Fruit fly (Drosophila melanogaster) whole organism, embryonic: ENCODE measurements around the gene CG7386.

Source experiments
- Antp ChIP-seq: fragments of 200-800 bp; sonication (Bioruptor generic); optimal IDR thresholded peaks from 3 replicates; lab custom pipeline; 2016; ENCODE audit warnings: missing biosample characterization, missing genetic modification characterization
- CG10321 ChIP-seq: fragments of 200-800 bp; sonication (Bioruptor generic); IDR thresholded peaks from 2 replicates; pipeline ENCODE4 v1.3.6; 2022; ENCODE audit warnings: missing biosample characterization, missing genetic modification characterization
- CG10654 ChIP-seq: fragments of 200-800 bp; sonication (Bioruptor generic); optimal IDR thresholded peaks from 2 replicates; lab custom pipeline; 2016; ENCODE audit warnings: missing biosample characterization, missing genetic modification characterization
- CG11695 ChIP-seq: fragments of 200-800 bp; sonication (Bioruptor generic); IDR thresholded peaks from 3 replicates; pipeline ENCODE4 v1.3.6; 2022; ENCODE audit warnings: missing biosample characterization, missing genetic modification characterization
- CG14014 ChIP-seq: fragments of 200-800 bp; sonication (Bioruptor generic); IDR thresholded peaks from 2 replicates; pipeline ENCODE4 v1.3.6; 2022; ENCODE audit warnings: missing biosample characterization, missing genetic modification characterization
- CG14710 ChIP-seq: fragments of 200-800 bp; sonication (Bioruptor generic); optimal IDR thresholded peaks from 3 replicates; lab custom pipeline; 2019; ENCODE audit warnings: missing biosample characterization, mild to moderate bottlenecking, missing genetic modification characterization, moderate library complexity
- CG1602 ChIP-seq: fragments of 200-800 bp; sonication (Bioruptor generic); optimal IDR thresholded peaks from 3 replicates; lab custom pipeline; 2016; ENCODE audit warnings: missing biosample characterization, missing genetic modification characterization
- CG2120 ChIP-seq: fragments of 200-800 bp; sonication (Bioruptor generic); optimal IDR thresholded peaks from 3 replicates; lab custom pipeline; 2016; ENCODE audit warnings: missing biosample characterization, missing genetic modification characterization
- CG2712 ChIP-seq: fragments of 200-800 bp; optimal IDR thresholded peaks from 3 replicates; lab custom pipeline; 2019; ENCODE audit warnings: missing biosample characterization, mild to moderate bottlenecking, missing genetic modification characterization, moderate library complexity
- CG31441 ChIP-seq: fragments of 200-800 bp; sonication (Bioruptor generic); IDR thresholded peaks from 2 replicates; pipeline ENCODE4 v1.3.6; 2022; ENCODE audit warnings: missing biosample characterization, missing genetic modification characterization
- CG4424 ChIP-seq: fragments of 200-800 bp; sonication (Bioruptor generic); optimal IDR thresholded peaks from 3 replicates; lab custom pipeline; 2016; ENCODE audit warnings: missing biosample characterization, missing genetic modification characterization
- CG4854 ChIP-seq: fragments of 200-800 bp; sonication (Bioruptor generic); optimal IDR thresholded peaks from 2 replicates; lab custom pipeline; 2016; ENCODE audit warnings: missing biosample characterization, missing genetic modification characterization, inconsistent platforms
- CG8281 ChIP-seq: fragments of 200-800 bp; sonication (Bioruptor generic); optimal IDR thresholded peaks from 2 replicates; lab custom pipeline; 2018; ENCODE audit warnings: missing biosample characterization, mild to moderate bottlenecking, missing genetic modification characterization, moderate library complexity
- CG8478 ChIP-seq: fragments of >200 bp; optimal IDR thresholded peaks from 2 replicates; lab custom pipeline; 2018
- CG8765 ChIP-seq: fragments of 200-800 bp; sonication (Bioruptor generic); IDR thresholded peaks from 2 replicates; pipeline ENCODE4 v1.3.6; 2022; ENCODE audit warnings: missing biosample characterization, missing genetic modification characterization
- CG9727 ChIP-seq: fragments of 200-800 bp; sonication (Bioruptor generic); optimal IDR thresholded peaks from 3 replicates; lab custom pipeline; 2017; ENCODE audit warnings: missing biosample characterization, mild to moderate bottlenecking, missing genetic modification characterization
- CrebB ChIP-seq: fragments of 200-800 bp; sonication (Bioruptor generic); optimal IDR thresholded peaks from 3 replicates; lab custom pipeline; 2018; ENCODE audit warnings: missing biosample characterization, mild to moderate bottlenecking, missing genetic modification characterization
- Drgx ChIP-seq: fragments of 200-800 bp; sonication (Bioruptor generic); IDR thresholded peaks from 2 replicates; pipeline ENCODE4 v1.3.6; 2022; ENCODE audit warnings: missing biosample characterization, missing genetic modification characterization
- E2f1 ChIP-seq: fragments of 200-800 bp; sonication (Bioruptor generic); IDR thresholded peaks from 2 replicates; pipeline ENCODE4 v1.3.6; 2022; ENCODE audit warnings: missing biosample characterization, missing genetic modification characterization
- Hsf ChIP-seq: fragments of 200-800 bp; sonication (Bioruptor generic); optimal IDR thresholded peaks from 3 replicates; lab custom pipeline; 2016; ENCODE audit warnings: missing biosample characterization, missing genetic modification characterization
- Max ChIP-seq: fragments of 200-800 bp; sonication (Bioruptor generic); optimal IDR thresholded peaks from 2 replicates; lab custom pipeline; 2016; ENCODE audit warnings: missing biosample characterization, mild to moderate bottlenecking, missing genetic modification characterization
- Med ChIP-seq: fragments of 200-800 bp; sonication (Bioruptor generic); peaks from one replicate; lab custom pipeline; 2016; ENCODE audit warnings: missing biosample characterization, missing genetic modification characterization, mild to moderate bottlenecking, inconsistent platforms, moderate library complexity
- Ptx1 ChIP-seq: fragments of 200-800 bp; sonication (Bioruptor generic); IDR thresholded peaks from 2 replicates; pipeline ENCODE4 v1.3.6; 2022; ENCODE audit warnings: missing biosample characterization, missing genetic modification characterization
- Rfx ChIP-seq: fragments of 200-800 bp; sonication (Bioruptor generic); IDR thresholded peaks from 2 replicates; pipeline ENCODE4 v1.3.6; 2022; ENCODE audit warnings: missing biosample characterization, missing genetic modification characterization
- Sox102F ChIP-seq: fragments of 200-800 bp; sonication (Bioruptor generic); optimal IDR thresholded peaks from 2 replicates; lab custom pipeline; 2018; ENCODE audit warnings: missing biosample characterization, mild to moderate bottlenecking, missing genetic modification characterization, moderate library complexity
- al ChIP-seq: fragments of 200-800 bp; sonication (Bioruptor generic); IDR thresholded peaks from 2 replicates; pipeline ENCODE4 v1.3.6; 2022; ENCODE audit warnings: missing biosample characterization, missing genetic modification characterization
- bsh ChIP-seq, 2 experiments: fragments of 200-800 bp; sonication (Bioruptor generic); optimal IDR thresholded peaks; 2 replicates each; lab custom pipeline; 2017 to 2018; ENCODE audit warnings: mild to moderate bottlenecking in 2 of 2, missing biosample characterization in 2 of 2, missing genetic modification characterization in 2 of 2, moderate library complexity in 1 of 2
- cad ChIP-seq: fragments of >200 bp; optimal IDR thresholded peaks from 2 replicates; lab custom pipeline; 2017; ENCODE audit warnings: missing biosample characterization, missing genetic modification characterization
- cato ChIP-seq: fragments of 200-800 bp; sonication (Bioruptor generic); optimal IDR thresholded peaks from 2 replicates; lab custom pipeline; 2016; ENCODE audit warnings: missing biosample characterization, missing genetic modification characterization, borderline replicate concordance
- chif ChIP-seq, 2 experiments: fragments of 200-800 bp; sonication (Bioruptor generic); optimal IDR thresholded peaks; 3 replicates each; lab custom pipeline; 2016; ENCODE audit warnings: missing biosample characterization in 2 of 2, missing genetic modification characterization in 2 of 2
- chn ChIP-seq: fragments of 200-800 bp; sonication (Bioruptor generic); optimal IDR thresholded peaks from 2 replicates; lab custom pipeline; 2016; ENCODE audit warnings: missing biosample characterization, missing genetic modification characterization
- corto ChIP-seq: fragments of 200-800 bp; sonication (Bioruptor generic); optimal IDR thresholded peaks from 2 replicates; lab custom pipeline; 2016; ENCODE audit warnings: missing biosample characterization, mild to moderate bottlenecking, missing genetic modification characterization, moderate library complexity
- dpn ChIP-seq, 2 experiments: fragments of 200-800 bp; sonication (Bioruptor generic); optimal IDR thresholded peaks; 3 replicates each; lab custom pipeline; 2016; ENCODE audit warnings: missing biosample characterization in 2 of 2, missing genetic modification characterization in 2 of 2
- eve ChIP-seq, 2 experiments: fragments of >200 bp; optimal IDR thresholded peaks; 2 replicates each; lab custom pipeline; 2017; ENCODE audit warnings: missing biosample characterization in 2 of 2, missing genetic modification characterization in 2 of 2
- eyg ChIP-seq: fragments of 200-800 bp; sonication (Bioruptor generic); optimal IDR thresholded peaks from 3 replicates; lab custom pipeline; 2016; ENCODE audit warnings: missing biosample characterization, missing genetic modification characterization
- gcm ChIP-seq: fragments of 200-800 bp; sonication (Bioruptor generic); optimal IDR thresholded peaks from 2 replicates; lab custom pipeline; 2019; ENCODE audit warnings: missing biosample characterization, mild to moderate bottlenecking, missing genetic modification characterization, moderate library complexity
- gsb ChIP-seq: fragments of 200-800 bp; sonication (Bioruptor generic); IDR thresholded peaks from 2 replicates; pipeline ENCODE4 v1.3.6; 2022; ENCODE audit warnings: missing biosample characterization, missing genetic modification characterization
- hkb ChIP-seq, 2 experiments: fragments of 200-800 bp in 1 of 2; fragments of >200 bp in 1 of 2; sonication (Bioruptor generic) in 1 of 2; IDR thresholded peaks in 1 of 2; optimal IDR thresholded peaks in 1 of 2; 2 replicates each; pipeline versions ENCODE4 v1.3.6 to Lab custom; 2017 to 2022; ENCODE audit warnings: missing biosample characterization in 1 of 2, missing genetic modification characterization in 1 of 2
- ken ChIP-seq: fragments of 200-800 bp; sonication (Bioruptor generic); IDR thresholded peaks from 3 replicates; pipeline ENCODE4 v1.3.6; 2022; ENCODE audit warnings: missing biosample characterization, missing genetic modification characterization
- lilli ChIP-seq: fragments of 200-800 bp; sonication (Bioruptor generic); optimal IDR thresholded peaks from 3 replicates; lab custom pipeline; 2016; ENCODE audit warnings: missing biosample characterization, missing genetic modification characterization
- lola ChIP-seq, 3 experiments: fragments of >200 bp in 2 of 3; fragments of 200-800 bp in 1 of 3; sonication (Bioruptor generic) in 1 of 3; optimal IDR thresholded peaks; 2 replicates each; lab custom pipeline; 2017 to 2019; ENCODE audit warnings: missing biosample characterization in 3 of 3, missing genetic modification characterization in 3 of 3, mild to moderate bottlenecking in 1 of 3, moderate library complexity in 1 of 3
- nerfin-2 ChIP-seq: fragments of 200-800 bp; sonication (Bioruptor generic); IDR thresholded peaks from 2 replicates; pipeline ENCODE4 v1.3.6; 2022; ENCODE audit warnings: missing biosample characterization, missing genetic modification characterization; ENCODE audit not compliant: partially characterized antibody
- odd ChIP-seq: fragments of 200-800 bp; sonication (Bioruptor generic); optimal IDR thresholded peaks from 2 replicates; lab custom pipeline; 2017; ENCODE audit warnings: missing biosample characterization, mild to moderate bottlenecking, missing genetic modification characterization
- peb ChIP-seq: fragments of 200-800 bp; sonication (Bioruptor generic); IDR thresholded peaks from 2 replicates; pipeline ENCODE4 v1.3.6; 2022; ENCODE audit warnings: missing biosample characterization, missing genetic modification characterization
- pum ChIP-seq: fragments of 200-800 bp; sonication (Bioruptor generic); optimal IDR thresholded peaks from 2 replicates; lab custom pipeline; 2016; ENCODE audit warnings: missing biosample characterization, missing genetic modification characterization
- ro ChIP-seq: fragments of 200-800 bp; sonication (Bioruptor generic); IDR thresholded peaks from 2 replicates; pipeline ENCODE4 v1.3.6; 2022; ENCODE audit warnings: missing biosample characterization, missing genetic modification characterization
- sens-2 ChIP-seq: fragments of 200-800 bp; sonication (Bioruptor generic); IDR thresholded peaks from 2 replicates; pipeline ENCODE4 v1.3.6; 2022; ENCODE audit warnings: missing biosample characterization, missing genetic modification characterization
- slou ChIP-seq: fragments of 200-800 bp; sonication (Bioruptor generic); optimal IDR thresholded peaks from 3 replicates; lab custom pipeline; 2016; ENCODE audit warnings: missing biosample characterization, missing genetic modification characterization
- ssp ChIP-seq: fragments of 200-800 bp; sonication (Bioruptor generic); IDR thresholded peaks from 2 replicates; pipeline ENCODE4 v1.3.6; 2022; ENCODE audit warnings: missing biosample characterization, missing genetic modification characterization
- vnd ChIP-seq: fragments of 200-800 bp; sonication (Bioruptor generic); IDR thresholded peaks from 3 replicates; pipeline ENCODE4 v1.3.6; 2022; ENCODE audit warnings: missing biosample characterization, missing genetic modification characterization; ENCODE audit not compliant: partially characterized antibody

CG7386 gene

dm6 chr3L:6220187-6220586 lies 30.6 kb downstream of the CG7386 start, which contains the start of gene CG33946 (continued):
- TF ChIP-seq Drgx (GFP tag; lab: Robert Waterston, UW) (peak; percentile 81), CG9727 (GFP tag; lab: Kevin White, UChicago) (no peak), CG2120 (no peak), pum (peak; percentile 6), CG14710 (tag; lab: Kevin White, UChicago) (no peak), peb (GFP tag; lab: Robert Waterston, UW) (0 out of 2 replicates have a peak, but pooled peaks have one; percentile 8), ken (peak; percentile 45; the same call in 2 of the 3 replicates), chn (GFP tag; lab: Kevin White, UChicago) (peak; percentile 33), CG8478 (lab: Kevin White, UChicago) (no peak), nerfin-2 (GFP tag; lab: Robert Waterston, UW) (no peak), CG11695 (0 out of 3 replicates have a peak, but pooled peaks have one; percentile 36), CG8765 (GFP tag; lab: Robert Waterston, UW) (peak; percentile 46; the same call in 1 of the 2 replicates), gcm (GFP tag; lab: Kevin White, UChicago) (no peak), CG4424 (GFP tag; lab: Kevin White, UChicago) (peak; percentile 35), hkb (optimal IDR thresholded peaks at IDR 0.05; lab: Kevin White, UChicago) (no peak), hkb (GFP tag; IDR thresholded peaks at IDR 0.05; lab: Robert Waterston, UW) (peak; percentile 24; the same call in 1 of the 2 replicates), E2f1 (0 out of 2 replicates have a peak, but pooled peaks have one; percentile 25), Med (peak; percentile 82), CrebB (tag; lab: Kevin White, UChicago) (no peak), slou (no peak), CG8281 (no peak), CG2712 (tag; lab: Kevin White, UChicago) (peak; percentile 23), lilli (GFP tag; lab: Kevin White, UChicago) (peak; percentile 13), CG31441 (GFP tag; lab: Robert Waterston, UW) (no peak), corto (GFP tag; lab: Kevin White, UChicago) (no peak), chif (GFP tag; optimal IDR thresholded peaks at IDR 0.05; lab: Kevin White, UChicago) (peak; percentile 20 to 50), CG1602 (GFP tag; lab: Kevin White, UChicago) (peak; percentile 25), eyg (GFP tag; lab: Kevin White, UChicago) (no peak), cad (no peak), Hsf (peak; percentile 25), bsh (GFP tag; optimal IDR thresholded peaks at IDR 0.05; lab: Kevin White, UChicago) (peak in 1 of 2 experiments; percentile 47), Ptx1 (GFP tag; lab: Robert Waterston, UW) (0 out of 2 replicates have a peak, but pooled peaks have one; percentile 20), sens-2 (no peak), CG4854 (GFP tag; lab: Kevin White, UChicago) (no peak), odd (no peak), CG14014 (GFP tag; lab: Robert Waterston, UW) (0 out of 2 replicates have a peak, but pooled peaks have one; percentile 16), Rfx (GFP tag; lab: Robert Waterston, UW) (peak; percentile 30; the same call in 1 of the 2 replicates), gsb (no peak), Sox102F (peak; percentile 20), lola (GFP tag; optimal IDR thresholded peaks at IDR 0.05; lab: Kevin White, UChicago) (peak in 1 of 3 experiments; percentile 13), Antp (GFP tag; lab: Kevin White, UChicago) (peak; percentile 8), al (GFP tag; lab: Robert Waterston, UW) (no peak), vnd (GFP tag; lab: Robert Waterston, UW) (0 out of 3 replicates have a peak, but pooled peaks have one; percentile 18), ro (GFP tag; lab: Robert Waterston, UW) (no peak), Max (GFP tag; lab: Kevin White, UChicago) (no peak), dpn (GFP tag; optimal IDR thresholded peaks at IDR 0.05; lab: Kevin White, UChicago) (peak in 1 of 2 experiments; percentile 40), eve (GFP tag; optimal IDR thresholded peaks at IDR 0.05; lab: Kevin White, UChicago) (peak in 1 of 2 experiments; percentile 15), CG10321 (GFP tag; lab: Robert Waterston, UW) (no peak), CG10654 (GFP tag; lab: Kevin White, UChicago) (peak; percentile 21), cato (GFP tag; lab: Kevin White, UChicago) (no peak), ssp (no peak)
